Fruit fly (Drosophila melanogaster) S2 (cell line): ENCODE results near the gene CG34375.

Experiments
- CG8478 ChIP-seq: fragments of >200 bp; optimal IDR thresholded peaks from 2 replicates; lab custom pipeline; 2018
- CTCF ChIP-seq, 2 experiments: fragments of >200 bp; optimal IDR thresholded peaks; 2 replicates each; lab custom pipeline; 2018

dm6 chr3R:23041941-23042340 lies 31.6 kb upstream of the CG34375 start, which contains the start of gene CG13838:
- no peak for TF ChIP-seq CTCF (optimal IDR thresholded peaks at IDR 0.05; lab: Kevin White, UChicago)
- TF ChIP-seq CG8478: no peak
